Fruit fly (Drosophila melanogaster): ENCODE measurements around the gene CG45012.

- TF ChIP-seq psq (optimal IDR thresholded peaks at IDR 0.05) (no peak), Myc (optimal IDR thresholded peaks at IDR 0.05) (no peak), ttk (optimal IDR thresholded peaks at IDR 0.05) (no peak)
These were observed 26.1 kb upstream of the CG45012 start for dm6 chr2L:11808327-11808701.
